Fruit fly (Drosophila melanogaster) whole organism, prepupa: ENCODE data around the gene gry.

ENCODE experiments used
- Blimp-1 ChIP-seq: fragments of 200-800 bp; sonication (Bioruptor generic); optimal IDR thresholded peaks from 3 replicates; lab custom pipeline; 2017; ENCODE audit warnings: missing biosample characterization, missing genetic modification characterization, mild to moderate bottlenecking, moderate library complexity, missing genetic modification reagents
- CG10669 ChIP-seq: fragments of 200-800 bp; sonication (Bioruptor generic); optimal IDR thresholded peaks from 3 replicates; lab custom pipeline; 2018; ENCODE audit warnings: missing biosample characterization, mild to moderate bottlenecking, missing genetic modification characterization, moderate library complexity
- CG11762 ChIP-seq: fragments of 200-800 bp; sonication (Bioruptor generic); optimal IDR thresholded peaks from 3 replicates; lab custom pipeline; 2016; ENCODE audit warnings: missing biosample characterization, missing genetic modification characterization; ENCODE audit not compliant: insufficient read depth
- CG15336 ChIP-seq: fragments of 200-800 bp; sonication (Bioruptor generic); IDR thresholded peaks from 2 replicates; pipeline ENCODE4 v1.3.6; 2022; ENCODE audit warnings: missing biosample characterization, missing genetic modification characterization
- CG16779 ChIP-seq: fragments of 200-800 bp; sonication (Bioruptor generic); optimal IDR thresholded peaks from 3 replicates; lab custom pipeline; 2017; ENCODE audit warnings: missing biosample characterization, mild to moderate bottlenecking, missing genetic modification characterization
- CG3032 ChIP-seq: fragments of 200-800 bp; optimal IDR thresholded peaks from 2 replicates; lab custom pipeline; 2019; ENCODE audit warnings: missing biosample characterization, mild to moderate bottlenecking, missing genetic modification characterization, moderate library complexity
- CG32006 ChIP-seq: fragments of 200-800 bp; sonication (Bioruptor generic); optimal IDR thresholded peaks from 3 replicates; lab custom pipeline; 2017; ENCODE audit warnings: missing biosample characterization, mild to moderate bottlenecking, missing genetic modification characterization
- CG34406 ChIP-seq: fragments of 200-800 bp; sonication (Bioruptor generic); optimal IDR thresholded peaks from 3 replicates; lab custom pipeline; 2016; ENCODE audit warnings: missing biosample characterization, missing genetic modification characterization
- CG4318 ChIP-seq: fragments of 200-800 bp; sonication (Bioruptor generic); optimal IDR thresholded peaks from 3 replicates; lab custom pipeline; 2017; ENCODE audit warnings: missing biosample characterization, mild to moderate bottlenecking, missing genetic modification characterization
- CG6163 ChIP-seq: fragments of 200-800 bp; sonication (Bioruptor generic); IDR thresholded peaks from 3 replicates; pipeline ENCODE4 v1.3.6; 2022; ENCODE audit warnings: missing biosample characterization, missing genetic modification characterization
- CG6276 ChIP-seq: fragments of 200-800 bp; sonication (Bioruptor generic); optimal IDR thresholded peaks from 2 replicates; lab custom pipeline; 2017; ENCODE audit warnings: missing biosample characterization, mild to moderate bottlenecking, missing genetic modification characterization
- CG6792 ChIP-seq: fragments of 200-800 bp; sonication (Bioruptor generic); optimal IDR thresholded peaks from 3 replicates; lab custom pipeline; 2016; ENCODE audit warnings: missing biosample characterization, missing genetic modification characterization
- CG6808 ChIP-seq: fragments of 200-800 bp; sonication (Bioruptor generic); optimal IDR thresholded peaks from 3 replicates; lab custom pipeline; 2017; ENCODE audit warnings: missing biosample characterization, missing genetic modification characterization, mild to moderate bottlenecking, moderate library complexity, missing genetic modification reagents
- CG6854 ChIP-seq: fragments of 200-800 bp; sonication (Bioruptor generic); optimal IDR thresholded peaks from 2 replicates; lab custom pipeline; 2017; ENCODE audit warnings: missing biosample characterization, mild to moderate bottlenecking, missing genetic modification characterization
- CG7368 ChIP-seq: fragments of 200-800 bp; sonication (Bioruptor generic); optimal IDR thresholded peaks from 3 replicates; lab custom pipeline; 2016; ENCODE audit warnings: missing biosample characterization, missing genetic modification characterization
- CG8119 ChIP-seq: fragments of 200-800 bp; sonication (Bioruptor generic); IDR thresholded peaks from 3 replicates; pipeline ENCODE4 v1.3.6; 2022; ENCODE audit warnings: missing biosample characterization, missing genetic modification characterization
- CG8319 ChIP-seq: fragments of 200-800 bp; sonication (Bioruptor generic); optimal IDR thresholded peaks from 3 replicates; lab custom pipeline; 2016; ENCODE audit warnings: missing biosample characterization, missing genetic modification characterization
- CG8632 ChIP-seq: fragments of 200-800 bp; sonication (Bioruptor generic); optimal IDR thresholded peaks from 3 replicates; lab custom pipeline; 2016; ENCODE audit warnings: missing biosample characterization, missing genetic modification characterization
- CG9139 ChIP-seq: fragments of 200-800 bp; sonication (Bioruptor generic); optimal IDR thresholded peaks from 3 replicates; lab custom pipeline; 2017; ENCODE audit warnings: missing biosample characterization, mild to moderate bottlenecking, missing genetic modification characterization
- Eip75B ChIP-seq: fragments of 200-800 bp; sonication (Bioruptor generic); optimal IDR thresholded peaks from 3 replicates; lab custom pipeline; 2016; ENCODE audit warnings: missing biosample characterization, missing genetic modification characterization
- Eip78C ChIP-seq: fragments of 200-800 bp; sonication (Bioruptor generic); peaks from one replicate; lab custom pipeline; 2016; ENCODE audit warnings: missing biosample characterization, missing genetic modification characterization
- Eip93F ChIP-seq: fragments of 200-800 bp; sonication (Bioruptor generic); optimal IDR thresholded peaks from 2 replicates; lab custom pipeline; 2016; ENCODE audit warnings: missing biosample characterization, mild to moderate bottlenecking, missing genetic modification characterization
- Ets21C ChIP-seq: fragments of 200-800 bp; sonication (Bioruptor generic); optimal IDR thresholded peaks from 3 replicates; lab custom pipeline; 2016; ENCODE audit warnings: missing biosample characterization, missing genetic modification characterization
- Ets96B ChIP-seq: fragments of 200-800 bp; optimal IDR thresholded peaks from 2 replicates; lab custom pipeline; 2019; ENCODE audit warnings: missing biosample characterization, mild to moderate bottlenecking, missing genetic modification characterization, moderate library complexity
- Hr39 ChIP-seq: fragments of 200-800 bp; sonication (Bioruptor generic); optimal IDR thresholded peaks from 2 replicates; lab custom pipeline; 2016; ENCODE audit warnings: missing biosample characterization, missing genetic modification characterization
- Hr4 ChIP-seq: fragments of 200-800 bp; sonication (Bioruptor generic); optimal IDR thresholded peaks from 3 replicates; lab custom pipeline; 2016; ENCODE audit warnings: missing biosample characterization, missing genetic modification characterization
- Met ChIP-seq: fragments of 200-800 bp; sonication (Bioruptor generic); optimal IDR thresholded peaks from 3 replicates; lab custom pipeline; 2016; ENCODE audit warnings: missing biosample characterization, missing genetic modification characterization
- OdsH ChIP-seq: fragments of 200-800 bp; sonication (Bioruptor generic); optimal IDR thresholded peaks from 3 replicates; lab custom pipeline; 2016; ENCODE audit warnings: missing biosample characterization, missing genetic modification characterization
- Smox ChIP-seq: fragments of 200-800 bp; sonication (Bioruptor generic); optimal IDR thresholded peaks from 3 replicates; lab custom pipeline; 2016; ENCODE audit warnings: missing biosample characterization, missing genetic modification characterization
- Sox14 ChIP-seq: fragments of 200-800 bp; sonication (Bioruptor generic); optimal IDR thresholded peaks from 3 replicates; lab custom pipeline; 2016; ENCODE audit warnings: missing biosample characterization, missing genetic modification characterization
- achi ChIP-seq: fragments of 200-800 bp; sonication (Bioruptor generic); optimal IDR thresholded peaks from 3 replicates; lab custom pipeline; 2016; ENCODE audit warnings: missing biosample characterization, missing genetic modification characterization
- acj6 ChIP-seq: fragments of 200-800 bp; sonication (Bioruptor generic); optimal IDR thresholded peaks from 3 replicates; lab custom pipeline; 2016; ENCODE audit warnings: missing biosample characterization, missing genetic modification characterization
- cyc ChIP-seq: fragments of 200-800 bp; sonication (Bioruptor generic); optimal IDR thresholded peaks from 3 replicates; lab custom pipeline; 2016; ENCODE audit warnings: missing biosample characterization, missing genetic modification characterization
- dac ChIP-seq: fragments of 200-800 bp; sonication (Bioruptor generic); optimal IDR thresholded peaks from 2 replicates; lab custom pipeline; 2017; ENCODE audit warnings: missing biosample characterization, mild to moderate bottlenecking, missing genetic modification characterization
- dsx ChIP-seq: fragments of 200-800 bp; optimal IDR thresholded peaks from 3 replicates; lab custom pipeline; 2019; ENCODE audit warnings: missing biosample characterization, mild to moderate bottlenecking, missing genetic modification characterization, moderate library complexity; ENCODE audit not compliant: poor library complexity, severe bottlenecking
- esn ChIP-seq: fragments of 200-800 bp; sonication (Bioruptor generic); optimal IDR thresholded peaks from 2 replicates; lab custom pipeline; 2016; ENCODE audit warnings: missing biosample characterization, mild to moderate bottlenecking, missing genetic modification characterization, moderate library complexity
- fd85E ChIP-seq: fragments of 200-800 bp; sonication (Bioruptor generic); optimal IDR thresholded peaks from 3 replicates; lab custom pipeline; 2016; ENCODE audit warnings: missing biosample characterization, missing genetic modification characterization
- fkh ChIP-seq: fragments of 200-800 bp; sonication (Bioruptor generic); optimal IDR thresholded peaks from 3 replicates; lab custom pipeline; 2017; ENCODE audit warnings: missing biosample characterization, mild to moderate bottlenecking, missing genetic modification characterization, moderate library complexity
- lz ChIP-seq: fragments of 200-800 bp; sonication (Bioruptor generic); optimal IDR thresholded peaks from 3 replicates; lab custom pipeline; 2016; ENCODE audit warnings: missing biosample characterization, missing genetic modification characterization
- net ChIP-seq: fragments of 200-800 bp; sonication (Bioruptor generic); optimal IDR thresholded peaks from 3 replicates; lab custom pipeline; 2016; ENCODE audit warnings: missing biosample characterization, missing genetic modification characterization
- pdm3 ChIP-seq: fragments of 200-800 bp; sonication (Bioruptor generic); optimal IDR thresholded peaks from 3 replicates; lab custom pipeline; 2016; ENCODE audit warnings: missing biosample characterization, missing genetic modification characterization
- spab ChIP-seq: fragments of 200-800 bp; sonication (Bioruptor generic); optimal IDR thresholded peaks from 2 replicates; lab custom pipeline; 2017; ENCODE audit warnings: missing biosample characterization, mild to moderate bottlenecking, missing genetic modification characterization, missing genetic modification reagents
- ss ChIP-seq, 2 experiments: fragments of 200-800 bp; sonication (Bioruptor generic); optimal IDR thresholded peaks; 2 replicates in 1 of 2; 3 replicates in 1 of 2; lab custom pipeline; 2017 to 2018; ENCODE audit warnings: mild to moderate bottlenecking in 2 of 2, missing biosample characterization in 2 of 2, missing genetic modification characterization in 2 of 2, moderate library complexity in 1 of 2
- svp ChIP-seq: fragments of 200-800 bp; sonication (Bioruptor generic); peaks from one replicate; lab custom pipeline; 2016; ENCODE audit warnings: missing biosample characterization, missing genetic modification characterization

Gene gry

dm6 chr3L:3252884-3253283 is 54.0 kb downstream of the gry start (continued):
- no peak for TF ChIP-seq spab (GFP tag; lab: Kevin White, UChicago)
- peak; percentile 28 for TF ChIP-seq achi (GFP tag; lab: Kevin White, UChicago)
- TF ChIP-seq CG11762: no peak
- TF ChIP-seq Eip78C (GFP tag; lab: Kevin White, UChicago): peak; percentile 85
- TF ChIP-seq fd85E: no peak
- TF ChIP-seq Eip93F: no peak
- no peak for TF ChIP-seq Smox

DNA sequence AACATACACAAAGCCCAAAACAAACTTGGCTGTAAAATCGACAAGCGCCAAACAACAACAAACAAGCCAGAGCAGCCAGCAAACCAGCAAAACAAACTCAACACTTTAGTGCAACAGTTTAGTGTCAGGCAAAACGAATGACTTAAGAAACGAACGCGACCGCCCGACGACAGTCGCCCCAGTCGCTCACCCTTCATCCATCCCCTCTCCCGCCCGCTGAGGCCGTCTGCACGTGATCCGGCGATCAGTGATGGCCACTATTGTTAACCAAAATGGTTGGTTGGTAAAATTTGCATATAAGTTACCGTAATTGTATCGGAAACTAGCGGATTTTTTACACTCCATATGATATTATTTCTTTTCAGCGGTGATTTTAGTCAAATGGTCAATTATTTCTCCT is 54.7 kb downstream of the gry start:
- TF ChIP-seq Hr39 (GFP tag; lab: Kevin White, UChicago) (peak; percentile 4), achi (GFP tag; lab: Kevin White, UChicago) (no peak), pdm3 (GFP tag; lab: Kevin White, UChicago) (peak; percentile 9), CG7368 (GFP tag; lab: Kevin White, UChicago) (no peak), fkh (GFP tag; lab: Kevin White, UChicago) (no peak), Eip78C (GFP tag; lab: Kevin White, UChicago) (peak; percentile 12), lz (GFP tag; lab: Kevin White, UChicago) (peak; percentile 5), spab (GFP tag; lab: Kevin White, UChicago) (no peak), CG6808 (GFP tag; lab: Kevin White, UChicago) (no peak), Met (GFP tag; lab: Kevin White, UChicago) (peak; percentile 13), CG32006 (GFP tag; lab: Kevin White, UChicago) (peak; percentile 9), OdsH (GFP tag; lab: Kevin White, UChicago) (no peak), CG8119 (GFP tag; lab: Robert Waterston, UW) (no peak), dsx (peak; percentile 27), Blimp-1 (GFP tag; lab: Kevin White, UChicago) (no peak), CG11762 (no peak), ss (GFP tag; optimal IDR thresholded peaks at IDR 0.05; lab: Kevin White, UChicago) (peak in 1 of 2 experiments; percentile 9), CG16779 (tag; lab: Kevin White, UChicago) (no peak), acj6 (GFP tag; lab: Kevin White, UChicago) (no peak)

DNA sequence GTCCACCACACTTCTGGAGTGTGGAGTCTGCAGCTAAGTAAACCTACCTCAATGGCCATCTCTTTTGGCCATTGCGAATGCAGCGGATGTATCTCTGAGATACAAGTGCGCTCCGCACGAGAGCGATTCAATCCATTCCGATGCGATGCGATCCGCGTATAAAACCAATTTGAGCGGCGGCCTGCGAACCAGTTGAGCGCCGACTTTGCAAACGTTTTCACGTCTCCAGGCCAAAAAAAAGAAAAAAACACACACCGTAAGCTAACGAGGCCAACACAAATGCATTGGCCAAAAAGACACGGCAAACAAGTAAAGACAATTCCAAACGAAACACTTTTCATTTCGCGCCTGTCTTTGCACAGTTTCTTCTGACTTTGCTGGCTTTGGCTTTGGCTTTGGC is 58.8 kb downstream of the gry start, which contains the start of gene ckd:
Gene ckd (plus strand): TSS at position 189 of the 400 bp plus-strand sequence.
- TF ChIP-seq CG6792 (no peak), CG8319 (GFP tag; lab: Kevin White, UChicago) (no peak), cyc (no peak), CG9139 (GFP tag; lab: Kevin White, UChicago) (no peak), Ets96B (tag; lab: Kevin White, UChicago) (no peak), Hr4 (GFP tag; lab: Kevin White, UChicago) (no peak), CG16779 (tag; lab: Kevin White, UChicago) (no peak), Eip78C (GFP tag; lab: Kevin White, UChicago) (peak; percentile 62), CG6808 (GFP tag; lab: Kevin White, UChicago) (no peak), net (GFP tag; lab: Kevin White, UChicago) (no peak), spab (GFP tag; lab: Kevin White, UChicago) (no peak), CG10669 (no peak), CG4318 (GFP tag; lab: Kevin White, UChicago) (no peak), CG7368 (GFP tag; lab: Kevin White, UChicago) (no peak), lz (GFP tag; lab: Kevin White, UChicago) (no peak), CG6276 (GFP tag; lab: Kevin White, UChicago) (no peak), Eip75B (peak; percentile 56), CG34406 (no peak), CG32006 (GFP tag; lab: Kevin White, UChicago) (no peak), dac (no peak), esn (GFP tag; lab: Kevin White, UChicago) (no peak), svp (GFP tag; lab: Kevin White, UChicago) (no peak), Sox14 (no peak), CG15336 (GFP tag; lab: Robert Waterston, UW) (peak; percentile 19; the same call in 1 of the 2 replicates), Smox (no peak), CG6854 (GFP tag; lab: Kevin White, UChicago) (peak; percentile 54), ss (GFP tag; optimal IDR thresholded peaks at IDR 0.05; lab: Kevin White, UChicago) (peak in 1 of 2 experiments; percentile 14), acj6 (GFP tag; lab: Kevin White, UChicago) (no peak), dsx (peak; percentile 17), CG8632 (GFP tag; lab: Kevin White, UChicago) (no peak), CG3032 (tag; lab: Kevin White, UChicago) (no peak), Ets21C (no peak), pdm3 (GFP tag; lab: Kevin White, UChicago) (no peak), CG6163 (GFP tag; lab: Robert Waterston, UW) (no peak), Hr39 (GFP tag; lab: Kevin White, UChicago) (no peak), Eip93F (no peak), fkh (GFP tag; lab: Kevin White, UChicago) (no peak), CG8119 (GFP tag; lab: Robert Waterston, UW) (no peak; the same call in 2 of the 3 replicates), Met (GFP tag; lab: Kevin White, UChicago) (no peak), Blimp-1 (GFP tag; lab: Kevin White, UChicago) (peak; percentile 77)
